Fruit fly (Drosophila melanogaster) whole organism, prepupa: ENCODE measurements around the gene IntS14.

ENCODE experiments used
- Blimp-1 ChIP-seq: fragments of 200-800 bp; sonication (Bioruptor generic); optimal IDR thresholded peaks from 3 replicates; lab custom pipeline; 2017; ENCODE audit warnings: missing biosample characterization, missing genetic modification characterization, mild to moderate bottlenecking, moderate library complexity, missing genetic modification reagents
- CG10631 ChIP-seq: fragments of 200-800 bp; sonication (Bioruptor generic); optimal IDR thresholded peaks from 2 replicates; lab custom pipeline; 2016; ENCODE audit warnings: missing biosample characterization, missing genetic modification characterization
- CG10669 ChIP-seq: fragments of 200-800 bp; sonication (Bioruptor generic); optimal IDR thresholded peaks from 3 replicates; lab custom pipeline; 2018; ENCODE audit warnings: missing biosample characterization, mild to moderate bottlenecking, missing genetic modification characterization, moderate library complexity
- CG11902 ChIP-seq: fragments of 200-800 bp; sonication (Bioruptor generic); optimal IDR thresholded peaks from 3 replicates; lab custom pipeline; 2016; ENCODE audit warnings: missing biosample characterization, missing genetic modification characterization
- CG15336 ChIP-seq: fragments of 200-800 bp; sonication (Bioruptor generic); IDR thresholded peaks from 2 replicates; pipeline ENCODE4 v1.3.6; 2022; ENCODE audit warnings: missing biosample characterization, missing genetic modification characterization
- CG1621 ChIP-seq: fragments of 200-800 bp; sonication (Bioruptor generic); optimal IDR thresholded peaks from 3 replicates; lab custom pipeline; 2018; ENCODE audit warnings: missing biosample characterization, mild to moderate bottlenecking, missing genetic modification characterization
- CG31627 ChIP-seq: fragments of 200-800 bp; sonication (Bioruptor generic); optimal IDR thresholded peaks from 3 replicates; lab custom pipeline; 2016; ENCODE audit warnings: missing biosample characterization, missing genetic modification characterization
- CG32006 ChIP-seq: fragments of 200-800 bp; sonication (Bioruptor generic); optimal IDR thresholded peaks from 3 replicates; lab custom pipeline; 2017; ENCODE audit warnings: missing biosample characterization, mild to moderate bottlenecking, missing genetic modification characterization
- CG34406 ChIP-seq: fragments of 200-800 bp; sonication (Bioruptor generic); optimal IDR thresholded peaks from 3 replicates; lab custom pipeline; 2016; ENCODE audit warnings: missing biosample characterization, missing genetic modification characterization
- CG3919 ChIP-seq: fragments of 200-800 bp; sonication (Bioruptor generic); optimal IDR thresholded peaks from 3 replicates; lab custom pipeline; 2016; ENCODE audit warnings: missing biosample characterization, missing genetic modification characterization
- CG4318 ChIP-seq: fragments of 200-800 bp; sonication (Bioruptor generic); optimal IDR thresholded peaks from 3 replicates; lab custom pipeline; 2017; ENCODE audit warnings: missing biosample characterization, mild to moderate bottlenecking, missing genetic modification characterization
- CG6163 ChIP-seq: fragments of 200-800 bp; sonication (Bioruptor generic); IDR thresholded peaks from 3 replicates; pipeline ENCODE4 v1.3.6; 2022; ENCODE audit warnings: missing biosample characterization, missing genetic modification characterization
- CG6276 ChIP-seq: fragments of 200-800 bp; sonication (Bioruptor generic); optimal IDR thresholded peaks from 2 replicates; lab custom pipeline; 2017; ENCODE audit warnings: missing biosample characterization, mild to moderate bottlenecking, missing genetic modification characterization
- CG6792 ChIP-seq: fragments of 200-800 bp; sonication (Bioruptor generic); optimal IDR thresholded peaks from 3 replicates; lab custom pipeline; 2016; ENCODE audit warnings: missing biosample characterization, missing genetic modification characterization
- CG7368 ChIP-seq: fragments of 200-800 bp; sonication (Bioruptor generic); optimal IDR thresholded peaks from 3 replicates; lab custom pipeline; 2016; ENCODE audit warnings: missing biosample characterization, missing genetic modification characterization
- CG8119 ChIP-seq: fragments of 200-800 bp; sonication (Bioruptor generic); IDR thresholded peaks from 3 replicates; pipeline ENCODE4 v1.3.6; 2022; ENCODE audit warnings: missing biosample characterization, missing genetic modification characterization
- CG9139 ChIP-seq: fragments of 200-800 bp; sonication (Bioruptor generic); optimal IDR thresholded peaks from 3 replicates; lab custom pipeline; 2017; ENCODE audit warnings: missing biosample characterization, mild to moderate bottlenecking, missing genetic modification characterization
- Eip75B ChIP-seq: fragments of 200-800 bp; sonication (Bioruptor generic); optimal IDR thresholded peaks from 3 replicates; lab custom pipeline; 2016; ENCODE audit warnings: missing biosample characterization, missing genetic modification characterization
- Eip93F ChIP-seq: fragments of 200-800 bp; sonication (Bioruptor generic); optimal IDR thresholded peaks from 2 replicates; lab custom pipeline; 2016; ENCODE audit warnings: missing biosample characterization, mild to moderate bottlenecking, missing genetic modification characterization
- Gug ChIP-seq: fragments of 200-800 bp; sonication (Bioruptor generic); IDR thresholded peaks from 2 replicates; pipeline ENCODE4 v1.3.6; 2022; ENCODE audit warnings: missing biosample characterization, missing genetic modification characterization
- Hr38 ChIP-seq: sonication (Bioruptor generic); optimal IDR thresholded peaks from 2 replicates; lab custom pipeline; 2016; ENCODE audit warnings: missing biosample characterization, missing genetic modification characterization
- Hr4 ChIP-seq: fragments of 200-800 bp; sonication (Bioruptor generic); optimal IDR thresholded peaks from 3 replicates; lab custom pipeline; 2016; ENCODE audit warnings: missing biosample characterization, missing genetic modification characterization
- Lpt ChIP-seq: fragments of 200-800 bp; sonication (Bioruptor generic); optimal IDR thresholded peaks from 3 replicates; lab custom pipeline; 2016; ENCODE audit warnings: missing biosample characterization, missing genetic modification characterization
- Met ChIP-seq: fragments of 200-800 bp; sonication (Bioruptor generic); optimal IDR thresholded peaks from 3 replicates; lab custom pipeline; 2016; ENCODE audit warnings: missing biosample characterization, missing genetic modification characterization
- OdsH ChIP-seq: fragments of 200-800 bp; sonication (Bioruptor generic); optimal IDR thresholded peaks from 3 replicates; lab custom pipeline; 2016; ENCODE audit warnings: missing biosample characterization, missing genetic modification characterization
- Sox15 ChIP-seq: fragments of 200-800 bp; sonication (Bioruptor generic); optimal IDR thresholded peaks from 3 replicates; lab custom pipeline; 2016; ENCODE audit warnings: missing biosample characterization, missing genetic modification characterization
- cyc ChIP-seq: fragments of 200-800 bp; sonication (Bioruptor generic); optimal IDR thresholded peaks from 3 replicates; lab custom pipeline; 2016; ENCODE audit warnings: missing biosample characterization, missing genetic modification characterization
- dac ChIP-seq: fragments of 200-800 bp; sonication (Bioruptor generic); optimal IDR thresholded peaks from 2 replicates; lab custom pipeline; 2017; ENCODE audit warnings: missing biosample characterization, mild to moderate bottlenecking, missing genetic modification characterization
- dsx ChIP-seq: fragments of 200-800 bp; optimal IDR thresholded peaks from 3 replicates; lab custom pipeline; 2019; ENCODE audit warnings: missing biosample characterization, mild to moderate bottlenecking, missing genetic modification characterization, moderate library complexity; ENCODE audit not compliant: poor library complexity, severe bottlenecking
- eg ChIP-seq: fragments of 200-800 bp; sonication (Bioruptor generic); IDR thresholded peaks from 3 replicates; pipeline ENCODE4 v1.3.6; 2022; ENCODE audit warnings: missing biosample characterization, missing genetic modification characterization
- esn ChIP-seq: fragments of 200-800 bp; sonication (Bioruptor generic); optimal IDR thresholded peaks from 2 replicates; lab custom pipeline; 2016; ENCODE audit warnings: missing biosample characterization, mild to moderate bottlenecking, missing genetic modification characterization, moderate library complexity
- fd59A ChIP-seq: fragments of 200-800 bp; sonication (Bioruptor generic); optimal IDR thresholded peaks from 2 replicates; lab custom pipeline; 2017; ENCODE audit warnings: missing biosample characterization, mild to moderate bottlenecking, missing genetic modification characterization, missing genetic modification reagents
- lz ChIP-seq: fragments of 200-800 bp; sonication (Bioruptor generic); optimal IDR thresholded peaks from 3 replicates; lab custom pipeline; 2016; ENCODE audit warnings: missing biosample characterization, missing genetic modification characterization
- pdm3 ChIP-seq: fragments of 200-800 bp; sonication (Bioruptor generic); optimal IDR thresholded peaks from 3 replicates; lab custom pipeline; 2016; ENCODE audit warnings: missing biosample characterization, missing genetic modification characterization
- spab ChIP-seq: fragments of 200-800 bp; sonication (Bioruptor generic); optimal IDR thresholded peaks from 2 replicates; lab custom pipeline; 2017; ENCODE audit warnings: missing biosample characterization, mild to moderate bottlenecking, missing genetic modification characterization, missing genetic modification reagents
- topi ChIP-seq: fragments of 200-800 bp; sonication (Bioruptor generic); optimal IDR thresholded peaks from 3 replicates; lab custom pipeline; 2016; ENCODE audit warnings: missing biosample characterization, missing genetic modification characterization
- vri ChIP-seq: fragments of 200-800 bp; sonication (Bioruptor generic); optimal IDR thresholded peaks from 3 replicates; lab custom pipeline; 2016; ENCODE audit warnings: missing biosample characterization, mild to moderate bottlenecking, missing genetic modification characterization

IntS14 gene

DNA sequence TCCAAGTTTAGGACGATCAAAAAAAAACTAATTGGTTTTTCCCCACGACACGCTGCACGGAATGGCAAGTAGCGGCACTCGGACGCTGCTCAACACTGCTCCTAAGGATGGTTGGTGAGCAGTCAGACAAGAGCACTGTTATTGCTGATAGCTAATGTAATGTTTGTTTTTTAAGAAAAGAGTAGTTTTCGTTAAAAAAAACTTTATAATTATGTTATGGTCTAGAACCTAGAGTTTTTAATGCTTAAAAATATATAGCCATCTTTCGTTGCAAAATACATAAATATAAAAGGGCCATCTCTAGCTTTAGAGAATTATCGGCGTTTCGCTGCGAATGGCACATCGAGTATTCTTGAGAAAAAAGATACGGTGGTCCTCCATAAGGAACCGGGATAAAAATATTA, 8.5 kb downstream of the IntS14 start, which contains the start of the genes Charon and CG4887 (continued):
- no peak for TF ChIP-seq CG10631
- TF ChIP-seq Lpt = peak; percentile 35
- no peak for TF ChIP-seq CG9139 (GFP tag; lab: Kevin White, UChicago)
- TF ChIP-seq spab (GFP tag; lab: Kevin White, UChicago) = no peak
- TF ChIP-seq vri = no peak
- TF ChIP-seq pdm3 (GFP tag; lab: Kevin White, UChicago) = no peak
- TF ChIP-seq fd59A (GFP tag; lab: Kevin White, UChicago) = peak; percentile 32
- TF ChIP-seq CG32006 (GFP tag; lab: Kevin White, UChicago) = no peak
- TF ChIP-seq cyc (GFP tag; lab: Kevin White, UChicago) = peak; percentile 87
- peak; percentile 76 for TF ChIP-seq Gug (GFP tag; lab: Robert Waterston, UW)
- peak; percentile 87 for TF ChIP-seq lz (GFP tag; lab: Kevin White, UChicago)
- no peak for TF ChIP-seq CG6276 (GFP tag; lab: Kevin White, UChicago)
- peak; percentile 46 for TF ChIP-seq dac (GFP tag; lab: Kevin White, UChicago)
- peak; percentile 74 for TF ChIP-seq CG6792
- peak; percentile 50; the same call in 2 of the 3 replicates for TF ChIP-seq CG6163 (GFP tag; lab: Robert Waterston, UW)
- TF ChIP-seq esn (GFP tag; lab: Kevin White, UChicago) = peak; percentile 90
- no peak for TF ChIP-seq Eip75B
- no peak for TF ChIP-seq CG34406 (GFP tag; lab: Kevin White, UChicago)
- TF ChIP-seq dsx = no peak
- no peak for TF ChIP-seq OdsH (GFP tag; lab: Kevin White, UChicago)
- TF ChIP-seq CG3919 (GFP tag; lab: Kevin White, UChicago) = no peak
- TF ChIP-seq Blimp-1 = no peak
- TF ChIP-seq Met = no peak
- TF ChIP-seq CG31627 (GFP tag; lab: Kevin White, UChicago) = peak; percentile 92
- TF ChIP-seq CG11902 = peak; percentile 75
- no peak for TF ChIP-seq CG7368 (GFP tag; lab: Kevin White, UChicago)
- TF ChIP-seq CG1621 (tag; lab: Kevin White, UChicago) = peak; percentile 48
- peak; percentile 83 for TF ChIP-seq topi (GFP tag; lab: Kevin White, UChicago)
- TF ChIP-seq CG4318 = no peak
- TF ChIP-seq Hr4 (GFP tag; lab: Kevin White, UChicago) = no peak
- TF ChIP-seq Hr38 = peak; percentile 25
- no peak for TF ChIP-seq CG10669
- TF ChIP-seq Eip93F (GFP tag; lab: Kevin White, UChicago) = no peak

DNA sequence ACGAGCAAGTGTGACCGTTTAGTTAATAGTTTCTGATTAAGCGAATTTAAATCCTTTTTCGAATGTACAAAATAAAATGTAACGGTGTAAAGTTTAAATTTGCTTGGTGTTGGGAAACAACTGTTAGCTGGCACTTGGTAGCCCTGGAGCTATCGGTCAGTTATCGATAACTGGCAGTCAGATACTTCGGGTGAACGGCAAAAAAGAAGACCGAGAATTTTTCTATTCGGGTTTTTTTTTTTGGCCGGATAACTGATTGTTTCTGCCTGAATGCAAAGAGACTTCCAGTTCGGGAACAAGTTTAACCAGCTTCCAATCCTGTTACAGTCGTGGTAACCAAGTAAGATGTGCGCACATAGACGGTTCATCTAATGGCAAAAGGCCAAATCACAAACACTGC, 13.3 kb downstream of the IntS14 start, which contains the start of gene CG4896:
TSS of gene CG4896 (plus strand) at position 169 of the 400 bp plus-strand sequence.
- TF ChIP-seq Hr38 (no peak), CG8119 (GFP tag; lab: Robert Waterston, UW) (0 out of 3 replicates have a peak, but pooled peaks have one; percentile 13), Sox15 (GFP tag; lab: Kevin White, UChicago) (no peak), eg (GFP tag; lab: Robert Waterston, UW) (peak; percentile 33; the same call in 1 of the 3 replicates), esn (GFP tag; lab: Kevin White, UChicago) (peak; percentile 22), pdm3 (GFP tag; lab: Kevin White, UChicago) (no peak), CG15336 (GFP tag; lab: Robert Waterston, UW) (peak; percentile 16; the same call in 1 of the 2 replicates)

- TF ChIP-seq CG4318 (no peak), CG1621 (tag; lab: Kevin White, UChicago) (peak; percentile 94)
These were observed 19.6 kb downstream of the IntS14 start, which contains the start of the genes CG5126 and Tgt for dm6 chr2L:1183799-1184198. TSS of gene CG5126 (minus strand) at chr2L:1184020. TSS of gene Tgt (plus strand) at chr2L:1184065.
